Fruit fly (Drosophila melanogaster) whole organism, embryonic: ENCODE data around the gene CG5435.

ENCODE experiments used
- BtbVII ChIP-seq: fragments of 200-800 bp; sonication (Bioruptor generic); optimal IDR thresholded peaks from 3 replicates; lab custom pipeline; 2017; ENCODE audit warnings: missing biosample characterization, mild to moderate bottlenecking, missing genetic modification characterization
- CG10431 ChIP-seq: fragments of 200-800 bp; sonication (Bioruptor generic); optimal IDR thresholded peaks from 3 replicates; lab custom pipeline; 2018; ENCODE audit warnings: missing biosample characterization, mild to moderate bottlenecking, missing genetic modification characterization
- CG10565 ChIP-seq: fragments of 200-800 bp; sonication (Bioruptor generic); optimal IDR thresholded peaks from 3 replicates; lab custom pipeline; 2016; ENCODE audit warnings: missing biosample characterization, mild to moderate bottlenecking, missing genetic modification characterization
- CG11695 ChIP-seq: fragments of 200-800 bp; sonication (Bioruptor generic); IDR thresholded peaks from 3 replicates; pipeline ENCODE4 v1.3.6; 2022; ENCODE audit warnings: missing biosample characterization, missing genetic modification characterization
- CG12071 ChIP-seq: fragments of 200-800 bp; sonication (Bioruptor generic); optimal IDR thresholded peaks from 3 replicates; lab custom pipeline; 2018; ENCODE audit warnings: missing biosample characterization, mild to moderate bottlenecking, missing genetic modification characterization
- CG13287 ChIP-seq: fragments of 200-800 bp; sonication (Bioruptor generic); IDR thresholded peaks from 2 replicates; pipeline ENCODE4 v1.3.6; 2022; ENCODE audit warnings: missing biosample characterization, missing genetic modification characterization; ENCODE audit not compliant: partially characterized antibody
- CG14710 ChIP-seq: fragments of 200-800 bp; sonication (Bioruptor generic); optimal IDR thresholded peaks from 3 replicates; lab custom pipeline; 2019; ENCODE audit warnings: missing biosample characterization, mild to moderate bottlenecking, missing genetic modification characterization, moderate library complexity
- CG1529 ChIP-seq: fragments of 200-800 bp; sonication (Bioruptor generic); optimal IDR thresholded peaks from 3 replicates; lab custom pipeline; 2018; ENCODE audit warnings: missing biosample characterization, missing genetic modification characterization
- CG15514 ChIP-seq: fragments of 200-800 bp; sonication (Bioruptor generic); optimal IDR thresholded peaks from 3 replicates; lab custom pipeline; 2017; ENCODE audit warnings: missing biosample characterization, missing genetic modification characterization, mild to moderate bottlenecking, moderate library complexity, missing genetic modification reagents
- CG16779 ChIP-seq: fragments of 200-800 bp; sonication (Bioruptor generic); IDR thresholded peaks from 2 replicates; pipeline ENCODE4 v1.3.6; 2022; ENCODE audit warnings: missing biosample characterization, missing genetic modification characterization
- CG17361 ChIP-seq: fragments of 200-800 bp; sonication (Bioruptor generic); IDR thresholded peaks from 3 replicates; pipeline ENCODE4 v1.3.6; 2022; ENCODE audit warnings: missing biosample characterization, missing genetic modification characterization
- CG18599 ChIP-seq: fragments of 200-800 bp; sonication (Bioruptor generic); optimal IDR thresholded peaks from 3 replicates; lab custom pipeline; 2017; ENCODE audit warnings: missing biosample characterization, missing genetic modification characterization, mild to moderate bottlenecking, moderate library complexity, missing genetic modification reagents
- CG2116 ChIP-seq: fragments of 200-800 bp; sonication (Bioruptor generic); optimal IDR thresholded peaks from 3 replicates; lab custom pipeline; 2018; ENCODE audit warnings: missing biosample characterization, mild to moderate bottlenecking, missing genetic modification characterization
- CG2678 ChIP-seq: fragments of 200-800 bp; sonication (Bioruptor generic); optimal IDR thresholded peaks from 3 replicates; lab custom pipeline; 2019; ENCODE audit warnings: missing biosample characterization, mild to moderate bottlenecking, missing genetic modification characterization, moderate library complexity
- CG31224 ChIP-seq: fragments of 200-800 bp; sonication (Bioruptor generic); IDR thresholded peaks from 2 replicates; pipeline ENCODE4 v1.3.6; 2022; ENCODE audit warnings: missing biosample characterization, missing genetic modification characterization
- CG6791 ChIP-seq: fragments of 200-800 bp; sonication (Bioruptor generic); IDR thresholded peaks from 3 replicates; pipeline ENCODE4 v1.3.6; 2022; ENCODE audit warnings: missing biosample characterization, missing genetic modification characterization; ENCODE audit not compliant: partially characterized antibody
- CG6813 ChIP-seq: fragments of 200-800 bp; sonication (Bioruptor generic); optimal IDR thresholded peaks from 2 replicates; lab custom pipeline; 2017; ENCODE audit warnings: missing biosample characterization, missing genetic modification characterization, mild to moderate bottlenecking, moderate library complexity, missing genetic modification reagents
- CG7928 ChIP-seq: fragments of 200-800 bp; sonication (Bioruptor generic); optimal IDR thresholded peaks from 2 replicates; lab custom pipeline; 2017; ENCODE audit warnings: missing biosample characterization, mild to moderate bottlenecking, missing genetic modification characterization
- Dfd ChIP-seq, 2 experiments: fragments of >200 bp; optimal IDR thresholded peaks; 2 replicates each; lab custom pipeline; 2017; ENCODE audit warnings: missing biosample characterization in 2 of 2, missing genetic modification characterization in 2 of 2
- Drgx ChIP-seq: fragments of 200-800 bp; sonication (Bioruptor generic); IDR thresholded peaks from 2 replicates; pipeline ENCODE4 v1.3.6; 2022; ENCODE audit warnings: missing biosample characterization, missing genetic modification characterization
- Eip74EF ChIP-seq, 2 experiments: fragments of 200-800 bp in 1 of 2; fragments of >200 bp in 1 of 2; sonication (Bioruptor generic) in 1 of 2; optimal IDR thresholded peaks; 2 replicates each; lab custom pipeline; 2017 to 2019; ENCODE audit warnings: missing biosample characterization in 2 of 2, missing genetic modification characterization in 2 of 2, mild to moderate bottlenecking in 1 of 2, moderate library complexity in 1 of 2
- Fer1 ChIP-seq: fragments of 200-800 bp; sonication (Bioruptor generic); optimal IDR thresholded peaks from 2 replicates; lab custom pipeline; 2017; ENCODE audit warnings: missing biosample characterization, mild to moderate bottlenecking, missing genetic modification characterization
- Gsc ChIP-seq: fragments of 200-800 bp; sonication (Bioruptor generic); IDR thresholded peaks from 2 replicates; pipeline ENCODE4 v1.3.6; 2022; ENCODE audit warnings: missing biosample characterization, missing genetic modification characterization
- Jarid2 ChIP-seq: fragments of 200-800 bp; sonication (Bioruptor generic); optimal IDR thresholded peaks from 3 replicates; lab custom pipeline; 2017; ENCODE audit warnings: mild to moderate bottlenecking, missing biosample characterization, missing genetic modification reagents, missing genetic modification characterization
- Stat92E ChIP-seq, 3 experiments: fragments of >200 bp in 2 of 3; fragments of 200-800 bp in 1 of 3; sonication (Bioruptor generic) in 1 of 3; optimal IDR thresholded peaks; 2 replicates each; lab custom pipeline; 2017 to 2019; ENCODE audit warnings: missing biosample characterization in 3 of 3, missing genetic modification characterization in 3 of 3, mild to moderate bottlenecking in 1 of 3, moderate library complexity in 1 of 3
- TFAM ChIP-seq: fragments of 200-800 bp; sonication (Bioruptor generic); optimal IDR thresholded peaks from 2 replicates; lab custom pipeline; 2017; ENCODE audit warnings: missing biosample characterization, missing genetic modification characterization, inconsistent platforms
- Trl ChIP-seq, 3 experiments: fragments of >200 bp in 2 of 3; fragments of 200-800 bp in 1 of 3; sonication (Bioruptor generic) in 1 of 3; optimal IDR thresholded peaks; 2 replicates in 1 of 3; 3 replicates in 2 of 3; lab custom pipeline; 2016 to 2017; ENCODE audit warnings: missing biosample characterization in 1 of 3, missing genetic modification characterization in 1 of 3
- Vsx1 ChIP-seq: fragments of 200-800 bp; sonication (Bioruptor generic); optimal IDR thresholded peaks from 2 replicates; lab custom pipeline; 2017; ENCODE audit warnings: missing biosample characterization, mild to moderate bottlenecking, missing genetic modification characterization, missing genetic modification reagents
- btn ChIP-seq: fragments of 200-800 bp; sonication (Bioruptor generic); optimal IDR thresholded peaks from 2 replicates; lab custom pipeline; 2016; ENCODE audit warnings: missing biosample characterization, missing genetic modification characterization
- chif ChIP-seq, 2 experiments: fragments of 200-800 bp; sonication (Bioruptor generic); optimal IDR thresholded peaks; 3 replicates each; lab custom pipeline; 2016; ENCODE audit warnings: missing biosample characterization in 2 of 2, missing genetic modification characterization in 2 of 2
- chinmo ChIP-seq: fragments of 200-800 bp; sonication (Bioruptor generic); IDR thresholded peaks from 4 replicates; pipeline ENCODE4 v1.3.6; 2022; ENCODE audit warnings: missing biosample characterization, missing genetic modification characterization; ENCODE audit not compliant: partially characterized antibody
- ewg ChIP-seq: fragments of 200-800 bp; sonication (Bioruptor generic); optimal IDR thresholded peaks from 3 replicates; lab custom pipeline; 2017; ENCODE audit warnings: mild to moderate bottlenecking, missing biosample characterization, missing genetic modification reagents, missing genetic modification characterization
- fd96Cb ChIP-seq: fragments of 200-800 bp; sonication (Bioruptor generic); optimal IDR thresholded peaks from 2 replicates; lab custom pipeline; 2018; ENCODE audit warnings: missing biosample characterization, mild to moderate bottlenecking, missing genetic modification characterization, moderate library complexity
- gcm2 ChIP-seq: fragments of 200-800 bp; sonication (Bioruptor generic); optimal IDR thresholded peaks from 2 replicates; lab custom pipeline; 2016; ENCODE audit warnings: missing biosample characterization, missing genetic modification characterization
- gem ChIP-seq: fragments of 200-800 bp; sonication (Bioruptor generic); optimal IDR thresholded peaks from 2 replicates; lab custom pipeline; 2019; ENCODE audit warnings: missing biosample characterization, mild to moderate bottlenecking, missing genetic modification characterization, moderate library complexity
- ham ChIP-seq: fragments of 200-800 bp; sonication (Bioruptor generic); IDR thresholded peaks from 2 replicates; pipeline ENCODE4 v1.3.6; 2022; ENCODE audit warnings: missing biosample characterization, missing genetic modification characterization
- her ChIP-seq: fragments of 200-800 bp; sonication (Bioruptor generic); optimal IDR thresholded peaks from 2 replicates; lab custom pipeline; 2016; ENCODE audit warnings: missing biosample characterization, missing genetic modification characterization
- luna ChIP-seq: fragments of 200-800 bp; sonication (Bioruptor generic); optimal IDR thresholded peaks from 2 replicates; lab custom pipeline; 2016; ENCODE audit warnings: missing biosample characterization, missing genetic modification characterization
- nau ChIP-seq: fragments of 200-800 bp; sonication (Bioruptor generic); optimal IDR thresholded peaks from 3 replicates; lab custom pipeline; 2017; ENCODE audit warnings: missing biosample characterization, mild to moderate bottlenecking, missing genetic modification characterization, missing genetic modification reagents
- onecut ChIP-seq: fragments of 200-800 bp; sonication (Bioruptor generic); IDR thresholded peaks from 2 replicates; pipeline ENCODE4 v1.3.6; 2022; ENCODE audit warnings: missing biosample characterization, missing genetic modification characterization
- pum ChIP-seq: fragments of 200-800 bp; sonication (Bioruptor generic); optimal IDR thresholded peaks from 2 replicates; lab custom pipeline; 2016; ENCODE audit warnings: missing biosample characterization, missing genetic modification characterization
- ro ChIP-seq: fragments of 200-800 bp; sonication (Bioruptor generic); IDR thresholded peaks from 2 replicates; pipeline ENCODE4 v1.3.6; 2022; ENCODE audit warnings: missing biosample characterization, missing genetic modification characterization
- unpg ChIP-seq: fragments of 200-800 bp; sonication (Bioruptor generic); optimal IDR thresholded peaks from 3 replicates; lab custom pipeline; 2018; ENCODE audit warnings: missing biosample characterization, mild to moderate bottlenecking, missing genetic modification characterization, moderate library complexity
- wdn ChIP-seq: fragments of 200-800 bp; sonication (Bioruptor generic); IDR thresholded peaks from 2 replicates; pipeline ENCODE4 v1.3.6; 2022; ENCODE audit warnings: missing biosample characterization, missing genetic modification characterization
- wek ChIP-seq: fragments of 200-800 bp; sonication (Bioruptor generic); optimal IDR thresholded peaks from 3 replicates; lab custom pipeline; 2018; ENCODE audit warnings: missing biosample characterization, mild to moderate bottlenecking, missing genetic modification characterization, moderate library complexity
- wor ChIP-seq: fragments of 200-800 bp; sonication (Bioruptor generic); IDR thresholded peaks from 2 replicates; pipeline ENCODE4 v1.3.6; 2022; ENCODE audit warnings: missing biosample characterization, missing genetic modification characterization
- z ChIP-seq: fragments of 200-800 bp; sonication (Bioruptor generic); IDR thresholded peaks from 3 replicates; pipeline ENCODE4 v1.3.6; 2022; ENCODE audit warnings: missing biosample characterization, missing genetic modification characterization

Gene CG5435

DNA sequence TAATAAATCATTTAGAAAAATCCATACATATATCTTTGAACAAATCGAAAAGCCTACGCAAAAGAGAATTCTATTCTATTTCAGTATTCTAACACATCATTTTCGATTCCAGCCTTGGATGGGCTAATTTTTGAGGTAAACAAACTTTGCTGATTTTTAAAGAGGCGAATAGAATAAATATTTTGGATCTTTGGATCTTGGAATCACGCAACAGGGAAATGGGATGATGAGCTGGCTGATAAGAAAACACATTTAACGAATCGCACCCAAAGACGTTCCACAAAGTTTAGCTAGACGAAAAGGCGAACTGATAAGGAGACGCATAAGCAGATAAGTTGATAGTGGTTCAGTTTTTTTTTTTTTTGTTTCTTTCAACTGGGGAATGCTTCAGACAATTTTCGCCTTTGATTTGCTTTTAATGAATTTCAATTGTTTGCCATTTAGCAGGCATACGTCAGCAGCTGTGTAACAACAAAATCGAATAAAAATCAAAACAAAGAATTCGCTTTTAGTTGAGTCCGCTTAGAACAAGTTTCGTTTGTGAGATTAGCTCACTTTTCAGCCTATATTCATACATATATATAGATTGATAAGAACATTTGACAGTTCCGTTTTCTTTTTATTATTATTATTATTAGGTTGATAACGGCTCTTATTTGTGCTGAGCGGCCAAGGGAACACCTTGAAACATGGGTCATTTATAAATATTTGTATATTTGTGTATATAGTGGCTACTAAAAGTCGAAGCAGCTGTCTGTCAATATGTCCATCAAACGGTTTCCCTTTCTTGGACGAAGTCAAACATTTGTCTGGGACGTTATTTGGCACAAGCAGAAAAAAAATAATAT is 34.7 kb upstream of the CG5435 start (continued):
- no peak for TF ChIP-seq gcm2 (GFP tag; lab: Kevin White, UChicago)
- no peak for TF ChIP-seq CG31224
- TF ChIP-seq nau (GFP tag; lab: Kevin White, UChicago) = peak; percentile 58
- no peak for TF ChIP-seq wdn (GFP tag; lab: Robert Waterston, UW)
- TF ChIP-seq pum = no peak
- 0 out of 3 replicates have a peak, but pooled peaks have one; percentile 45 for TF ChIP-seq CG11695 (GFP tag; lab: Robert Waterston, UW)
- 0 out of 2 replicates have a peak, but pooled peaks have one; percentile 17 for TF ChIP-seq onecut
- TF ChIP-seq CG18599 (GFP tag; lab: Kevin White, UChicago) = peak; percentile 47
- TF ChIP-seq z = 0 out of 3 replicates have a peak, but pooled peaks have one; percentile 42
- TF ChIP-seq chif (GFP tag; optimal IDR thresholded peaks at IDR 0.05; lab: Kevin White, UChicago) = no peak
- peak; percentile 19; the same call in 1 of the 3 replicates for TF ChIP-seq CG17361 (GFP tag; lab: Robert Waterston, UW)
- no peak for TF ChIP-seq CG16779
- no peak for TF ChIP-seq Drgx (GFP tag; lab: Robert Waterston, UW)
- TF ChIP-seq CG12071 (GFP tag; lab: Kevin White, UChicago) = peak; percentile 53
- TF ChIP-seq CG7928 (GFP tag; lab: Kevin White, UChicago) = no peak
- TF ChIP-seq wek = peak; percentile 27
- no peak for TF ChIP-seq CG13287 (GFP tag; lab: Robert Waterston, UW)
- TF ChIP-seq CG14710 = peak; percentile 36
- peak; percentile 44 for TF ChIP-seq BtbVII
- peak; percentile 55 for TF ChIP-seq Vsx1
- TF ChIP-seq TFAM (GFP tag; lab: Kevin White, UChicago) = no peak
- peak; percentile 41 for TF ChIP-seq CG2678 (tag; lab: Kevin White, UChicago)
- TF ChIP-seq her (GFP tag; lab: Kevin White, UChicago) = no peak
- TF ChIP-seq Fer1 (GFP tag; lab: Kevin White, UChicago) = peak; percentile 37
- TF ChIP-seq Gsc (GFP tag; lab: Robert Waterston, UW) = no peak
- TF ChIP-seq CG10565 (GFP tag; lab: Kevin White, UChicago) = no peak
- peak in 1 of 2 experiments; percentile 23 for TF ChIP-seq Eip74EF (GFP tag; optimal IDR thresholded peaks at IDR 0.05; lab: Kevin White, UChicago)
- peak; percentile 10 for TF ChIP-seq Jarid2 (GFP tag; lab: Kevin White, UChicago)
- no peak for TF ChIP-seq ham (GFP tag; lab: Robert Waterston, UW)
- peak; percentile 9 for TF ChIP-seq CG2116 (GFP tag; lab: Kevin White, UChicago)
- no peak for TF ChIP-seq btn (GFP tag; lab: Kevin White, UChicago)
- no peak for TF ChIP-seq CG10431 (GFP tag; lab: Kevin White, UChicago)
- TF ChIP-seq CG6791 = no peak
- TF ChIP-seq CG6813 = peak; percentile 70
- TF ChIP-seq gem (tag; lab: Kevin White, UChicago) = peak; percentile 56
- no peak for TF ChIP-seq ro (GFP tag; lab: Robert Waterston, UW)
- TF ChIP-seq wor (GFP tag; lab: Robert Waterston, UW) = no peak
- TF ChIP-seq ewg (GFP tag; lab: Kevin White, UChicago) = no peak
- TF ChIP-seq Trl (optimal IDR thresholded peaks at IDR 0.05; lab: Kevin White, UChicago) = no peak
- TF ChIP-seq Trl (GFP tag; optimal IDR thresholded peaks at IDR 0.05; lab: Kevin White, UChicago) = no peak
- TF ChIP-seq Dfd (GFP tag; optimal IDR thresholded peaks at IDR 0.05; lab: Kevin White, UChicago) = no peak
- TF ChIP-seq Stat92E (GFP tag; optimal IDR thresholded peaks at IDR 0.05; lab: Kevin White, UChicago) = no peak
- no peak for TF ChIP-seq chinmo
- peak; percentile 31 for TF ChIP-seq CG1529
- no peak for TF ChIP-seq fd96Cb
- TF ChIP-seq luna = no peak
- peak; percentile 32 for TF ChIP-seq unpg (GFP tag; lab: Kevin White, UChicago)
- peak; percentile 35 for TF ChIP-seq CG15514 (GFP tag; lab: Kevin White, UChicago)
